Worm (Caenorhabditis elegans): Measurements from ENCODE around the gene bas-1.

ce11 chrIII:5663933-5664332 is 51.9 kb downstream of the bas-1 start, which contains the start of gene par-3:
- TF ChIP-seq flt-1 (GFP tag; IDR thresholded peaks at IDR 0.05) (no peak), ztf-29 (GFP tag; IDR thresholded peaks at IDR 0.05) (no peak), tab-1 (GFP tag; IDR thresholded peaks at IDR 0.05) (no peak), ztf-23 (GFP tag; IDR thresholded peaks at IDR 0.05) (no peak), ref-1 (GFP tag; conservative IDR thresholded peaks at IDR 0.05) (no peak), cog-1 (tag; optimal IDR thresholded peaks at IDR 0.05) (no peak), klf-2 (GFP tag; conservative IDR thresholded peaks at IDR 0.05) (no peak)
